Worm (Caenorhabditis elegans): Measurements from ENCODE around the gene cgh-1.

ce11 chrIII:7520672-7521071 lies 23.0 kb upstream of the cgh-1 start, which contains the start of the genes cux-7 and C07H6.2:
- TF ChIP-seq skn-1 (tag; optimal IDR thresholded peaks at IDR 0.05) = peak; percentile 83
- TF ChIP-seq unc-62 (GFP tag; optimal IDR thresholded peaks at IDR 0.05) = no peak
- no peak for TF ChIP-seq snpc-4 (tag; optimal IDR thresholded peaks at IDR 0.05)
- TF ChIP-seq Y55F3AM.14 (GFP tag; optimal IDR thresholded peaks at IDR 0.05) = peak; percentile 67
- peak; percentile 94 for TF ChIP-seq lin-13 (GFP tag; optimal IDR thresholded peaks at IDR 0.05)
- peak in 1 of 2 experiments; percentile 47 for TF ChIP-seq mdl-1 (tag; optimal IDR thresholded peaks at IDR 0.05)
- TF ChIP-seq ceh-16 (tag; optimal IDR thresholded peaks at IDR 0.05) = peak; percentile 26
